Worm (Caenorhabditis elegans) whole organism, early embryonic: ENCODE results near the gene str-71.

Source experiments
- aly-1 ChIP-seq: sonication (generic microtip); optimal IDR thresholded peaks from 2 replicates; lab custom pipeline; 2016; ENCODE audit warnings: missing genetic modification characterization, missing compliant biosample characterization
- ama-1 ChIP-seq: fragments of 150-350 bp; optimal IDR thresholded peaks from 2 replicates; lab custom pipeline; 2014
- flt-1 ChIP-seq: fragments of 200-800 bp; sonication (Bioruptor generic); IDR thresholded peaks from 2 replicates; pipeline ENCODE4 v1.3.6; 2022; ENCODE audit warnings: missing genetic modification characterization, missing compliant biosample characterization
- hmbx-1 ChIP-seq: sonication (generic microtip); optimal IDR thresholded peaks from 2 replicates; lab custom pipeline; 2016; ENCODE audit warnings: mild to moderate bottlenecking, missing genetic modification characterization, missing compliant biosample characterization
- hmg-4 ChIP-seq: fragments of 200-800 bp; sonication (Bioruptor generic); optimal IDR thresholded peaks from 2 replicates; lab custom pipeline; 2018; ENCODE audit warnings: mild to moderate bottlenecking, missing genetic modification characterization, missing compliant biosample characterization
- hnd-1 ChIP-seq: sonication (generic microtip); optimal IDR thresholded peaks from 2 replicates; lab custom pipeline; 2016; ENCODE audit warnings: missing genetic modification characterization, missing compliant biosample characterization
- tra-4 ChIP-seq: sonication (generic microtip); optimal IDR thresholded peaks from 2 replicates; lab custom pipeline; 2017; ENCODE audit warnings: missing genetic modification characterization, missing compliant biosample characterization

ce11 chrV:15498434-15498833 lies 39.4 kb upstream of the str-71 start, which contains the start of gene C06B8.7:
- TF ChIP-seq flt-1 (no peak), hmbx-1 (tag; lab: Kevin White, UChicago) (no peak), ama-1 (lab: Kevin White, UChicago) (no peak), tra-4 (tag; lab: Kevin White, UChicago) (no peak), hmg-4 (no peak), hnd-1 (no peak), aly-1 (tag; lab: Kevin White, UChicago) (no peak)
